Fruit fly (Drosophila melanogaster) whole organism: ENCODE data around the gene Cyt-c-p.

Experiments used
- Dll ChIP-seq: fragments of >200 bp; optimal IDR thresholded peaks from 2 replicates; lab custom pipeline; 2017
- psq ChIP-seq: fragments of >200 bp; optimal IDR thresholded peaks from 2 replicates; lab custom pipeline; 2017
- usp ChIP-seq: fragments of >200 bp; optimal IDR thresholded peaks from 2 replicates; lab custom pipeline; 2017; ENCODE audit warnings: missing biosample characterization, missing genetic modification characterization, mixed read lengths

DNA sequence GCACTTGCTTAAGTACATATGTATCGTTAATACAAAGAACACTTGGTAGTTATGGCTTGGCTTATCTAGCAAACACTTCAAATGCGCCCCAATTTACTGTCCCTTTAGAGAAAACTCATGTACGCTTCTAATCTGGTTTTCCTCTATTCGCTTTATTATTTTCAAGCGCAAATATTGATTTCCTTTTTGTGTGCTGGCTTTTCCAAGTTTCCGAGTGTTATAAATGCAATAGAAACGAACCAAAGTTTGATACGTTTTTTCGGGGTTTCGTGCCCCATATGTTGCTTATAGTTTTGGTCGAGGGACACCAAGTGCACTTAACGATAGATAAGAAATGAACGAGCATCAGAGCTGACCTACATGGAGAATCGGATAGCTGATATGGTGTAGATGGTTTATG, 5.8 kb upstream of the Cyt-c-p start:
- TF ChIP-seq Dll (lab: Kevin White, UChicago) = no peak
- no peak for TF ChIP-seq psq (lab: Kevin White, UChicago)
- no peak for TF ChIP-seq usp (GFP tag; lab: Kevin White, UChicago)
